Fruit fly (Drosophila melanogaster) whole organism, larva: Measurements from ENCODE around the gene AP-2mu.

Source experiments
- noc ChIP-seq: fragments of 200-800 bp; sonication (Bioruptor generic); optimal IDR thresholded peaks from 3 replicates; lab custom pipeline; 2019; ENCODE audit warnings: missing biosample characterization, mild to moderate bottlenecking, missing genetic modification characterization, moderate library complexity

Gene AP-2mu

DNA sequence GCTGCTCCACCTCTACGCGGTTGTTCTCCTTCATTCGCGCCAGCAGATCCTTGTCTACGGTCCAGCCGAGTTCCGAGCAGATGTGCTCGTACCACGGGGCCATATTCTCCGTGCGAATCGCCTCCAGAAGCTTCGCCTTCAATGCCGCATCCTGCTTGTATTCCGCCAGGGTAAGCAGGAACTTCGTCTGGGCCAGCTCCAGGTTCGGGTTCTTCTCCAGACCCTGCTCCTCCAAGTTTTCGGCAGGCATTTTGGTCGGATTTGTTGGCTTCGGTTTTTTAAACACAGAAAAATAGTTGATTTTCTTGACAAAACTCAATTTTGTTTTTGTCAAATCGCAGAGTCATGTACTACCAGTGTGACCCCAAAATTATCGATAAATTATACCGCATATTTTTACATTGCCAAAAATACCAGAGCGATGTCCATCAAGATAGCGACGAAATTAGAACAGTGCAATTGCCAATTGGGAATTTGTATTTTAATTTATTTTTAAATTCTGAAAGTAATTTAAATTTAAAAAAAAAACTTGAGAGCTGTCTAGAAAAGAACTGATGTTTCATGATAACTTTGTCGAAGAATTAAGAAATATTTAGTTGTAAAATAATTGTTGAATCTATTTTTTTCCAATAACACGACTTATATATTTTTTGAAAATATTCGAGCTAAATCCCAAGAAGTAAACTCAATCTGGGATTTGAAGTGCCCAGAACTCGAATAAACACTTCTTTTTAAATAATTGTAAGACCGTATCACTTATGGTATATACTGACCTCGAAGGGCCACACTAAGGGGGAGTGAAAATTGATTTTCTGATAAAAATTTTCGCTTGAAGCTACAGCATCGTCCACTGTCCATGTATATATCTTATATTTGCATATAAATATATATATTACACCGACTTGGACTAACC is at the start of gene AP-2mu, which contains the start of gene Rpn7:
TSS of gene AP-2mu (plus strand) at position 783 of the 913 bp plus-strand sequence.
TSS of gene Rpn7 (minus strand) at position 382 of the 913 bp plus-strand sequence.
- no peak for TF ChIP-seq noc

dm6 chr3R:22420911-22421310 is 41.3 kb upstream of the AP-2mu start, which contains the start of the genes Nop56 and mats:
Gene Nop56 (minus strand): TSS chr3R:22421068.
Gene mats (plus strand): TSS chr3R:22421161.
- TF ChIP-seq noc: peak; percentile 9

DNA sequence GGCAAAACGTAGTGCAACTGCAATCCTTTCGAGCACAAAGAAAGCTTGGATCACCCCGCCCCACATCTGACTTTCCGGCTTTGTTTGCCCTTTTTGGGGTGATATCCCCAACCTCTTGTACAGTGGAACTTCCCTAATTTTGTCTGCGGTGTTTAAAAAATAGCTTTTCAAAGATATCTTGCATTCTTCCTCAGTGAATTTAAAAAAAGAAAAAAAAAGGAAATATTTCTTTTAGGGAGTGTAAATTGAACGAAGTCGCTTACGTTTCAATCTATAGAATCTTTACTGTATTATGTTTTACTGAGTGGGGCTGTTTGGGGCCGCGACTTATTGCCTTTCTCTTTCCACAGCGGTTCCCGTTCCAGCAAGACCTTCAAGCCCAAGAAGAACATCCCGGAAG is 40.6 kb upstream of the AP-2mu start:
- TF ChIP-seq noc: peak; percentile 78

DNA sequence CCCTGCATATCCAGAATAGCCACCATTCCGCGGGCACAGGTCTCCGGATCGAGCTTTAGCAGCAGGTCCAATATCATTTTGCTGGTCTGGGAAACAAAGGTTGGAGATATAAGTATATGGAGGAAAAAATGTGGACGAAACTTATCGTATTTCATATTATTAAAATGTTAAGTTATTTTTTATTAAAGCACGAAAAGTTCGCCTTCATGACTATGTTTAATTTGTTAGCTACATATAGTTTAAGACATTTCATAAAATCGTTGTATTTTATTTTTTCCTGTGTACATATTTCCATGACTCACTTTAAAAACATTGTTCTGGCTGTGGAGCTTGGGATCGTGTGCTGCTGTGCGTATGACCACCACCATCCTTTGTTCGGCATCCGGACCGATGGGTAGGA is 38.3 kb upstream of the AP-2mu start:
- no peak for TF ChIP-seq noc

dm6 chr3R:22424602-22425190 is 37.6 kb upstream of the AP-2mu start, which contains the start of gene pinta:
Gene pinta (minus strand): TSS chr3R:22424929.
- no peak for TF ChIP-seq noc

DNA sequence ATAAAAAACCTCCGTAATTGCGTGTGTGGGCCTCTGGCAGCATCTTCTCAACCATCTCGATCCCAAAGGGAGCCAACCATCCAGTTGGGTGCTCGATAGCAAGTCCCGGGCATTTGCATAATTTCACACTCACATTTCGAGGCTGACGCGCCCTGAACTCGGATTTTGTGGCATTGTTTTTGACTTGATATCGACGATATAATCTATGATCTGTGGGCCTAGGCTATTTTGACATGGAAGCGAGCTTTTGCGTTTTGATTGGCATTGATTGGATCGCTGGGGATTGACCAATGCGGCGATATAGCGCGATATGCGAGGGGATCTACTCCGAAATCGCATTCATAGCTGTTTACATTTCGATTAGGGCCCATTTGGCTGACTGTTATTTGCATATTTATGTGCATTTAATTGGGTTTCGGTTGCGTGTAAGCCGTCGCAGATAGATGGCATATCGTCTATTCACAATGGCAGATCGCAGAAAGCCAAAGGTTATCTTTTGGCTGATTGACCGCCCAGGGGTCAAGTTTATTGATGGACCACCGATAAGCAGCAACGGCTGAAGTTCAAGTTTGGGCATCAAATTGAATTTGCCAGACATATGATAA is 30.0 kb upstream of the AP-2mu start:
- TF ChIP-seq noc: no peak

DNA sequence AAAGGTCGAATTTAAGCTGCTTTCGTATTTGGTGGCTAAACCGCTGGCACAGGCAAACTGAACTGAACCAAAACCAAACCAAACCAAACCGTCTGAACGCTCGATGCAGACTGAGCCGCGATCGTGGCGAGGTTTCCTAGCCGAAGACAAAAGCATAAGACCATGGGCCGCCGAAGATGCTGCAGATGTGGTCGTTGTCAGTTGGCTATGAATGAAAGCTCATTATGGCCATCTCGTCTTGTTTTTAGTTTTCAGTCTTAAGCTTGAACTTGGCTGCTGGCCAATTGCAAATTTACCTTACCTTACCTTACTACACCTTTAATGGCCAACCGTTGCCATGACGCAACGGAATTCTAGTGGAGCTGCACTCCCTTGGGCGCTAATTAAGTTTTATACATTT is 26.2 kb upstream of the AP-2mu start, which contains the start of gene CG13847:
TSS of gene CG13847 (minus strand) at position 101 of the 400 bp plus-strand sequence.
- no peak for TF ChIP-seq noc

dm6 chr3R:22438301-22438700 is 24.0 kb upstream of the AP-2mu start:
- no peak for TF ChIP-seq noc

dm6 chr3R:22446493-22446892 is 15.8 kb upstream of the AP-2mu start, which contains the start of gene CG12499:
Gene CG12499 (minus strand): TSS chr3R:22446587.
- TF ChIP-seq noc: no peak

DNA sequence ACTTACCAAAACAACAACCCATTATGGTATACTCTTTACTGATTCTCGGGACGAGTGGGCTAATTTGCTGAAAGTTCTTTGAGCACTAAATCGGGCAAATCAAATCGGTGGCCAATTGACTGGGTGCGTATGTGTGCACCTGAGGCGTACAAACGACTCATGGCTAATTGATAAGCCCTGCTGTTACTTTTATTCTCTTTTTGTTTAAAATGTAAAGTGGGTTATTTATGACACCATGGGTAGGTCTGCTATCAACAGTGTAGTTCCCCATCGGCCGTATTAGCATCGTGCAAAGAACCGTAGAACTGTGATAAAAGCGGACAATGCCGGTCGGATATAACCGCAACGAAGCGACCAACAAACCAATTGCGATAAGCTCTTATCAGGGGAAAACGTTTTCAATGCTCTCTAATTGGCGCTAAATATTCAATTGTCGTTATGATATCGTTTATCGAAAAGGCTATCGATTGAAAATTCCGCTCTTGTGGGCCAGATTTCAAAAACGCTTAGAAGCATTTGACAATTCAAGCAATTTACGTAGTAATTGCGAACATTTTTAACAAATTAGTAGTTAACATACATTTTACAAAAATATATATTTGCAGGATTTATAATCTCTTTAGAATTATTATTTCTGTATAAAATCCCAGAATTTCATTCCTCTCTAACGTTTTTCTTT is 14.9 kb upstream of the AP-2mu start, which contains the start of gene CG34288:
TSS of gene CG34288 (minus strand) at position 69 of the 679 bp plus-strand sequence.
- peak; percentile 35 for TF ChIP-seq noc

dm6 chr3R:22447874-22448254 is 14.4 kb upstream of the AP-2mu start, which contains the start of gene CG34376:
Gene CG34376 (plus strand): TSS chr3R:22448099.
- TF ChIP-seq noc: peak; percentile 28

- no peak for TF ChIP-seq noc
Measured at dm6 chr3R:22449871-22450424, 12.3 kb upstream of the AP-2mu start.

- TF ChIP-seq noc: no peak
Measured at dm6 chr3R:22454397-22455334, 7.6 kb upstream of the AP-2mu start.

- peak; percentile 24 for TF ChIP-seq noc
Measured at dm6 chr3R:22455335-22455985, 6.8 kb upstream of the AP-2mu start.
